Worm (Caenorhabditis elegans) whole organism, early embryonic: ENCODE data around the gene R10D12.13.

ENCODE experiments used
- B0310.2 ChIP-seq: sonication (generic microtip); optimal IDR thresholded peaks from 2 replicates; lab custom pipeline; 2016; ENCODE audit warnings: mild to moderate bottlenecking, missing genetic modification characterization, missing compliant biosample characterization
- ama-1 ChIP-seq: fragments of 150-350 bp; optimal IDR thresholded peaks from 2 replicates; lab custom pipeline; 2014
- ceh-13 ChIP-seq: fragments of 200-800 bp; sonication (Bioruptor generic); optimal IDR thresholded peaks from 2 replicates; lab custom pipeline; 2018; ENCODE audit warnings: mild to moderate bottlenecking, missing genetic modification characterization, missing compliant biosample characterization
- ets-7 ChIP-seq: sonication (generic microtip); optimal IDR thresholded peaks from 2 replicates; lab custom pipeline; 2016; ENCODE audit warnings: missing genotype, missing genetic modification characterization, missing compliant biosample characterization
- flt-1 ChIP-seq: fragments of 200-800 bp; sonication (Bioruptor generic); IDR thresholded peaks from 2 replicates; pipeline ENCODE4 v1.3.6; 2022; ENCODE audit warnings: missing genetic modification characterization, missing compliant biosample characterization
- hmbx-1 ChIP-seq: sonication (generic microtip); optimal IDR thresholded peaks from 2 replicates; lab custom pipeline; 2016; ENCODE audit warnings: mild to moderate bottlenecking, missing genetic modification characterization, missing compliant biosample characterization
- hmg-4 ChIP-seq: fragments of 200-800 bp; sonication (Bioruptor generic); optimal IDR thresholded peaks from 2 replicates; lab custom pipeline; 2018; ENCODE audit warnings: mild to moderate bottlenecking, missing genetic modification characterization, missing compliant biosample characterization
- hnd-1 ChIP-seq: sonication (generic microtip); optimal IDR thresholded peaks from 2 replicates; lab custom pipeline; 2016; ENCODE audit warnings: missing genetic modification characterization, missing compliant biosample characterization
- pes-1 ChIP-seq: fragments of 200-800 bp; sonication (Bioruptor generic); IDR thresholded peaks from 2 replicates; pipeline ENCODE4 v1.3.6; 2022; ENCODE audit warnings: missing genetic modification reagents, missing genetic modification characterization, missing compliant biosample characterization
- sea-1 ChIP-seq: fragments of 200-800 bp; sonication (Bioruptor generic); conservative IDR thresholded peaks from 2 replicates; pipeline ENCODE4 v1.3.6; 2022; ENCODE audit warnings: missing genetic modification characterization, missing compliant biosample characterization
- tbx-37 ChIP-seq: fragments of 200-800 bp; sonication (Bioruptor generic); conservative IDR thresholded peaks from 2 replicates; pipeline ENCODE4 v1.3.6; 2022; ENCODE audit warnings: missing genetic modification reagents, missing genetic modification characterization, missing compliant biosample characterization
- tra-4 ChIP-seq: sonication (generic microtip); optimal IDR thresholded peaks from 2 replicates; lab custom pipeline; 2017; ENCODE audit warnings: missing genetic modification characterization, missing compliant biosample characterization

ce11 chrV:13916196-13916595 lies 46.0 kb upstream of the R10D12.13 start, which contains the start of gene str-252:
- TF ChIP-seq ceh-13 (GFP tag; lab: Kevin White, UChicago) (no peak), hmg-4 (GFP tag; lab: Kevin White, UChicago) (no peak), ama-1 (no peak), tra-4 (tag; lab: Kevin White, UChicago) (no peak), sea-1 (no peak), hnd-1 (tag; lab: Kevin White, UChicago) (no peak), B0310.2 (tag; lab: Kevin White, UChicago) (no peak), ets-7 (tag; lab: Kevin White, UChicago) (no peak), flt-1 (GFP tag; lab: Robert Waterston, UW) (no peak), hmbx-1 (tag; lab: Kevin White, UChicago) (no peak), pes-1 (GFP tag; lab: Robert Waterston, UW) (no peak), tbx-37 (no peak)
